Worm (Caenorhabditis elegans) whole organism, young adult: ENCODE data around the gene lgc-38.
A peak's percentile ranks its signal among the peaks of the same experiment; 100 is the strongest.

Source experiments
- F49E8.2 ChIP-seq: sonication (generic microtip); optimal IDR thresholded peaks from 3 replicates; lab custom pipeline; 2017; ENCODE audit warnings: missing genetic modification characterization, mild to moderate bottlenecking, missing compliant biosample characterization, antibody characterized with exemption, moderate library complexity; ENCODE audit not compliant: insufficient read depth
- F52B5.7 ChIP-seq: sonication (generic microtip); optimal IDR thresholded peaks from 2 replicates; lab custom pipeline; 2016; ENCODE audit warnings: mild to moderate bottlenecking, missing genetic modification characterization, missing compliant biosample characterization
- ZK185.1 ChIP-seq: sonication (generic microtip); optimal IDR thresholded peaks from 2 replicates; lab custom pipeline; 2016; ENCODE audit warnings: mild to moderate bottlenecking, missing genetic modification characterization, missing compliant biosample characterization; ENCODE audit not compliant: poor library complexity, severe bottlenecking
- dpl-1 ChIP-seq: fragments of 150-350 bp; optimal IDR thresholded peaks from 2 replicates; lab custom pipeline; 2014; ENCODE audit warnings: missing biosample characterization, missing genetic modification reagents, missing genetic modification characterization
- gei-17 ChIP-seq: fragments of 200-800 bp; sonication (Bioruptor generic); optimal IDR thresholded peaks from 2 replicates; lab custom pipeline; 2018; ENCODE audit warnings: mild to moderate bottlenecking, missing genetic modification characterization, missing compliant biosample characterization
- hmg-1.2 ChIP-seq: fragments of 200-800 bp; sonication (Bioruptor generic); IDR thresholded peaks from 2 replicates; pipeline ENCODE4 v1.3.6; 2022; ENCODE audit warnings: missing genetic modification reagents, missing genetic modification characterization, missing compliant biosample characterization
- hmg-20 ChIP-seq: fragments of 200-800 bp; sonication (Bioruptor generic); IDR thresholded peaks from 2 replicates; pipeline ENCODE4 v1.3.6; 2022; ENCODE audit warnings: missing genetic modification reagents, missing genetic modification characterization, missing compliant biosample characterization
- lag-1 ChIP-seq: fragments of 200-800 bp; sonication (Bioruptor generic); IDR thresholded peaks from 2 replicates; pipeline ENCODE4 v1.3.6; 2022; ENCODE audit warnings: missing genetic modification reagents, missing genetic modification characterization, missing compliant biosample characterization
- nhr-80 ChIP-seq: sonication (generic microtip); optimal IDR thresholded peaks from 2 replicates; lab custom pipeline; 2016; ENCODE audit warnings: missing genetic modification characterization, missing compliant biosample characterization
- snpc-4 ChIP-seq, 5 experiments: fragments of 150-350 bp in 1 of 5; sonication (generic microtip) in 4 of 5; optimal IDR thresholded peaks; 2 replicates each; lab custom pipeline; 2014 to 2018; ENCODE audit warnings: missing genetic modification characterization in 5 of 5, missing biosample characterization in 3 of 5, antibody characterized with exemption in 2 of 5, mild to moderate bottlenecking in 2 of 5, missing compliant biosample characterization in 2 of 5, missing genotype in 2 of 5, moderate library complexity in 2 of 5, missing genetic modification reagents in 1 of 5

DNA sequence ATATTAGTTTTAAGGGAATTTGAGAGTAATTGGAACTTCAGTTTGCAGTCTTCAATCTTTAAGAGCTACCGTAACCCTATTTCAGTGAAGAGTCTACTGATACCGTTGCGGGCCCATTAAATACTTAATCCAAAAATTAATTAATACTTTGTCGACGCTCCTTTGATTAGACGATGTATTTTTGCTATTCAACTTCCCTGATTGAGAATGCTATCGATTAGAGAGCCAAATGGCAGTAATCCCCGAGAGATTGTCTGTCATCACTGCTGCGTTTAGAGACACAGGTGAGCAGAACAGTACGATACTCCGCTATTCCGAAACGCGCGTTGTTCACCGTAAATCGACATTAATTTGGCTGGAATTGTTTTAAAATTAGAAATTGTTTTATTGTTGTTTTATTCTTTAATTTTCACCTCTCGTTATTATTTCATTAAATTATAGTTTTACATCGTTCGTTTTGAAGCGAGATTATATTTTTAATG lies 12.3 kb downstream of the lgc-38 start, which contains the start of gene rfl-1:
- peak; percentile 99 for TF ChIP-seq hmg-1.2 (GFP tag; lab: Robert Waterston, UW)
- TF ChIP-seq nhr-80 (tag; lab: Kevin White, UChicago) = no peak
- TF ChIP-seq F52B5.7 (tag; lab: Kevin White, UChicago) = no peak
- no peak for TF ChIP-seq snpc-4 (GFP tag; optimal IDR thresholded peaks at IDR 0.05; lab: Kevin White, UChicago)
- TF ChIP-seq snpc-4 (tag; optimal IDR thresholded peaks at IDR 0.05; lab: Kevin White, UChicago) = no peak
- TF ChIP-seq gei-17 (GFP tag; lab: Kevin White, UChicago) = no peak
- TF ChIP-seq F49E8.2 (tag; lab: Kevin White, UChicago) = no peak
- TF ChIP-seq dpl-1 = no peak
- no peak for TF ChIP-seq hmg-20 (GFP tag; lab: Robert Waterston, UW)
- TF ChIP-seq ZK185.1 = no peak
- TF ChIP-seq lag-1 (GFP tag; lab: Robert Waterston, UW) = no peak
